Fruit fly (Drosophila melanogaster) whole organism, wandering third instar larva: ENCODE measurements around the gene CG10864.

Source experiments
- OdsH ChIP-seq: fragments of 200-800 bp; sonication (Bioruptor generic); optimal IDR thresholded peaks from 2 replicates; lab custom pipeline; 2016; ENCODE audit warnings: missing biosample characterization, mild to moderate bottlenecking, missing genetic modification characterization
- Vsx2 ChIP-seq: fragments of 200-300, 225-300 bp; sonication (Bioruptor generic); optimal IDR thresholded peaks from 2 replicates; lab custom pipeline; 2018; ENCODE audit warnings: missing biosample characterization, missing genetic modification characterization; ENCODE audit not compliant: partially characterized antibody
- brk ChIP-seq: fragments of 200-800 bp; sonication (Bioruptor generic); optimal IDR thresholded peaks from 2 replicates; lab custom pipeline; 2016; ENCODE audit warnings: missing biosample characterization, mild to moderate bottlenecking, missing genetic modification characterization
- dmrt93B ChIP-seq: fragments of 200-800 bp; sonication (Bioruptor generic); optimal IDR thresholded peaks from 2 replicates; lab custom pipeline; 2018; ENCODE audit warnings: missing biosample characterization, mild to moderate bottlenecking, missing genetic modification characterization
- fru ChIP-seq: fragments of 200-800 bp; sonication (Bioruptor generic); optimal IDR thresholded peaks from 3 replicates; lab custom pipeline; 2016; ENCODE audit warnings: missing biosample characterization, mild to moderate bottlenecking, missing genetic modification characterization
- psq ChIP-seq: fragments of 200-800 bp; sonication (Bioruptor generic); optimal IDR thresholded peaks from 3 replicates; lab custom pipeline; 2017; ENCODE audit warnings: missing biosample characterization, mild to moderate bottlenecking, missing genetic modification characterization, moderate library complexity
- tai ChIP-seq: sonication (Bioruptor generic); optimal IDR thresholded peaks from 2 replicates; lab custom pipeline; 2016; ENCODE audit warnings: missing biosample characterization, missing genetic modification characterization

DNA sequence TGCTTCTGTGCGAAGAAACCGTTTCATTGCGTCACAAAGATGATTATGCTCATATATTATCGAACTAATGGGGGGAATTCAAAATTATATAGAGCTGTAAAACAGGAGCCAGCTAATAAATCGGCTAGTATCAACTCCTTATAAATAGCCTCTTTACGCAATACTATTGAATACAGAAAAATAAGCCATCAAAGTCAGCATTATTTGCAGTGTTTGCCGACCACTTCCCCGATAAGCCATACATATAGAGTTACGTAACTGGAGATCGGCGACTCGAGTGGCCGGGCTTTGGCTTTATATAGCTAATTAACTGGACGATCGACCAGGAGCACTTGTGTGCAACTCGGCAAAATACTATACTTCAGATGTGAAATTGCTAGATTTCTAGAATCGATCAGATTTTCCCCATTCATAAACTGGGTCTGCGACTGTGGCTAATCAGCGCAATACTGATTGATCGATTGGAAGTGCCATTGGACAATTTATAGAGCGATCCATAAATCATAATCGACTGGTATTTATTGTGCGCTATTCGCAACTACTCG is 13.5 kb downstream of the CG10864 start:
- TF ChIP-seq brk: no peak
- TF ChIP-seq OdsH (GFP tag; lab: Kevin White, UChicago): no peak
- TF ChIP-seq dmrt93B (GFP tag; lab: Kevin White, UChicago): no peak
- peak; percentile 72 for TF ChIP-seq Vsx2 (GFP tag; lab: Kevin White, UChicago)
- TF ChIP-seq fru (GFP tag; lab: Kevin White, UChicago): no peak
- no peak for TF ChIP-seq tai
- no peak for TF ChIP-seq psq (GFP tag; lab: Kevin White, UChicago)
